Worm (Caenorhabditis elegans) whole organism, young adult: ENCODE results near the gene sre-29.
A peak's percentile ranks its signal among the peaks of the same experiment; 100 is the strongest.

Experiments
- B0035.1 ChIP-seq: sonication (generic microtip); optimal IDR thresholded peaks from 2 replicates; lab custom pipeline; 2016; ENCODE audit warnings: missing genetic modification characterization, mild to moderate bottlenecking, missing compliant biosample characterization, missing genotype, missing genetic modification reagents
- B0336.3 ChIP-seq: fragments of 200-800 bp; sonication (Bioruptor generic); IDR thresholded peaks from 2 replicates; pipeline ENCODE4 v1.3.6; 2022; ENCODE audit warnings: missing genetic modification characterization, missing compliant biosample characterization
- F22D6.2 ChIP-seq: sonication (generic microtip); optimal IDR thresholded peaks from 2 replicates; lab custom pipeline; 2016; ENCODE audit warnings: mild to moderate bottlenecking, missing genetic modification characterization, missing compliant biosample characterization
- F33H1.4 ChIP-seq: fragments of 200-800 bp; sonication (Bioruptor generic); IDR thresholded peaks from 2 replicates; pipeline ENCODE4 v1.3.6; 2022; ENCODE audit warnings: missing genetic modification reagents, missing genetic modification characterization, missing compliant biosample characterization
- F39B2.1 ChIP-seq: fragments of 200-800 bp; sonication (Bioruptor generic); IDR thresholded peaks from 2 replicates; pipeline ENCODE4 v1.3.6; 2022; ENCODE audit warnings: missing genetic modification reagents, missing genetic modification characterization, missing compliant biosample characterization
- F49E8.2 ChIP-seq: sonication (generic microtip); optimal IDR thresholded peaks from 3 replicates; lab custom pipeline; 2017; ENCODE audit warnings: missing genetic modification characterization, mild to moderate bottlenecking, missing compliant biosample characterization, antibody characterized with exemption, moderate library complexity; ENCODE audit not compliant: insufficient read depth
- F57A8.1 ChIP-seq: fragments of 200-800 bp; sonication (Bioruptor generic); optimal IDR thresholded peaks from 2 replicates; lab custom pipeline; 2018; ENCODE audit warnings: mild to moderate bottlenecking, missing genetic modification characterization, moderate library complexity, missing compliant biosample characterization
- K11D2.4 ChIP-seq: fragments of 200-800 bp; sonication (Bioruptor generic); IDR thresholded peaks from 2 replicates; pipeline ENCODE4 v1.3.6; 2022; ENCODE audit warnings: missing genetic modification reagents, missing genetic modification characterization, missing compliant biosample characterization
- Y67H2A.10 ChIP-seq: fragments of 200-800 bp; sonication (Bioruptor generic); conservative IDR thresholded peaks from 2 replicates; pipeline ENCODE4 v1.3.6; 2022; ENCODE audit warnings: missing genetic modification reagents, missing genetic modification characterization, missing compliant biosample characterization
- Y79H2A.3 ChIP-seq: fragments of 200-800 bp; sonication (Bioruptor generic); conservative IDR thresholded peaks from 2 replicates; pipeline ENCODE4 v1.3.6; 2022; ENCODE audit warnings: missing genetic modification reagents, missing genetic modification characterization, missing compliant biosample characterization
- ZK185.1 ChIP-seq: sonication (generic microtip); optimal IDR thresholded peaks from 2 replicates; lab custom pipeline; 2016; ENCODE audit warnings: mild to moderate bottlenecking, missing genetic modification characterization, missing compliant biosample characterization; ENCODE audit not compliant: poor library complexity, severe bottlenecking
- akir-1 ChIP-seq: fragments of 200-800 bp; sonication (Bioruptor generic); optimal IDR thresholded peaks from 2 replicates; lab custom pipeline; 2018; ENCODE audit warnings: mild to moderate bottlenecking, missing genetic modification characterization, moderate library complexity, missing compliant biosample characterization
- ama-1 ChIP-seq, 3 experiments: fragments of 150-350 bp in 1 of 3; sonication (generic microtip) in 2 of 3; optimal IDR thresholded peaks; 2 replicates each; lab custom pipeline; 2014 to 2018; ENCODE audit warnings: missing biosample characterization in 2 of 3, missing genetic modification characterization in 2 of 3, missing genetic modification reagents in 2 of 3
- atf-7 ChIP-seq: sonication (generic microtip); optimal IDR thresholded peaks from 2 replicates; lab custom pipeline; 2017; ENCODE audit warnings: mild to moderate bottlenecking, missing genetic modification characterization, missing compliant biosample characterization
- athp-1 ChIP-seq: sonication (generic microtip); optimal IDR thresholded peaks from 2 replicates; lab custom pipeline; 2017; ENCODE audit warnings: mild to moderate bottlenecking, missing genetic modification characterization, missing compliant biosample characterization
- cebp-1 ChIP-seq, 2 experiments: fragments of 200-800 bp in 1 of 2; sonication (Bioruptor generic) in 1 of 2; sonication (generic microtip) in 1 of 2; IDR thresholded peaks in 1 of 2; optimal IDR thresholded peaks in 1 of 2; 2 replicates each; pipeline versions ENCODE4 v1.3.6 to Lab custom; 2017 to 2022; ENCODE audit warnings: missing compliant biosample characterization in 2 of 2, missing genetic modification characterization in 2 of 2, mild to moderate bottlenecking in 1 of 2, missing genetic modification reagents in 1 of 2, moderate library complexity in 1 of 2
- ceh-40 ChIP-seq: fragments of 200-800 bp; sonication (Bioruptor generic); IDR thresholded peaks from 2 replicates; pipeline ENCODE4 v1.3.6; 2022; ENCODE audit warnings: missing genetic modification characterization, missing compliant biosample characterization
- ceh-79 ChIP-seq: sonication (generic microtip); optimal IDR thresholded peaks from 2 replicates; lab custom pipeline; 2017; ENCODE audit warnings: mild to moderate bottlenecking, missing genetic modification characterization, missing compliant biosample characterization
- ceh-91 ChIP-seq: fragments of 200-800 bp; sonication (Bioruptor generic); IDR thresholded peaks from 2 replicates; pipeline ENCODE4 v1.3.6; 2022; ENCODE audit warnings: missing genetic modification reagents, missing genetic modification characterization, missing compliant biosample characterization
- die-1 ChIP-seq: sonication (generic microtip); optimal IDR thresholded peaks from 2 replicates; lab custom pipeline; 2016; ENCODE audit warnings: missing genotype, mild to moderate bottlenecking, missing genetic modification characterization, missing compliant biosample characterization
- dox-1 ChIP-seq: fragments of 200-800 bp; sonication (Bioruptor generic); IDR thresholded peaks from 2 replicates; pipeline ENCODE4 v1.3.6; 2022; ENCODE audit warnings: missing genetic modification reagents, missing genetic modification characterization, missing compliant biosample characterization
- egl-44 ChIP-seq: fragments of 200-800 bp; sonication (Bioruptor generic); IDR thresholded peaks from 2 replicates; pipeline ENCODE4 v1.3.6; 2022; ENCODE audit warnings: missing genetic modification reagents, missing genetic modification characterization, missing compliant biosample characterization
- fkh-3 ChIP-seq: sonication (generic microtip); optimal IDR thresholded peaks from 2 replicates; lab custom pipeline; 2016; ENCODE audit warnings: mild to moderate bottlenecking, missing genetic modification characterization, missing compliant biosample characterization
- gei-17 ChIP-seq: fragments of 200-800 bp; sonication (Bioruptor generic); optimal IDR thresholded peaks from 2 replicates; lab custom pipeline; 2018; ENCODE audit warnings: mild to moderate bottlenecking, missing genetic modification characterization, missing compliant biosample characterization
- hlh-12 ChIP-seq: sonication (generic microtip); optimal IDR thresholded peaks from 2 replicates; lab custom pipeline; 2016; ENCODE audit warnings: missing genetic modification characterization, missing compliant biosample characterization
- let-607 ChIP-seq, 2 experiments: fragments of 200-800 bp in 1 of 2; sonication (Bioruptor generic) in 1 of 2; sonication (generic microtip) in 1 of 2; optimal IDR thresholded peaks; 2 replicates each; lab custom pipeline; 2016 to 2018; ENCODE audit warnings: mild to moderate bottlenecking in 2 of 2, missing compliant biosample characterization in 2 of 2, missing genetic modification characterization in 2 of 2, moderate library complexity in 2 of 2, missing genotype in 1 of 2
- lin-26 ChIP-seq: fragments of 200-800 bp; sonication (Bioruptor generic); IDR thresholded peaks from 2 replicates; pipeline ENCODE4 v1.3.6; 2022; ENCODE audit warnings: missing genetic modification reagents, missing genetic modification characterization, missing compliant biosample characterization
- madf-10 ChIP-seq: sonication (generic microtip); optimal IDR thresholded peaks from 2 replicates; lab custom pipeline; 2016; ENCODE audit warnings: mild to moderate bottlenecking, missing genetic modification characterization, missing compliant biosample characterization
- madf-3 ChIP-seq: fragments of 200-800 bp; sonication (Bioruptor generic); IDR thresholded peaks from 2 replicates; pipeline ENCODE4 v1.3.6; 2022; ENCODE audit warnings: missing genetic modification reagents, missing genetic modification characterization, missing compliant biosample characterization
- madf-6 ChIP-seq: fragments of 200-800 bp; sonication (Bioruptor generic); IDR thresholded peaks from 2 replicates; pipeline ENCODE4 v1.3.6; 2022; ENCODE audit warnings: missing genetic modification reagents, missing genetic modification characterization, missing compliant biosample characterization
- mxl-1 ChIP-seq: sonication (generic microtip); optimal IDR thresholded peaks from 2 replicates; lab custom pipeline; 2016; ENCODE audit warnings: missing genetic modification characterization, missing compliant biosample characterization
- nhr-120 ChIP-seq: fragments of 200-800 bp; sonication (Bioruptor generic); IDR thresholded peaks from 2 replicates; pipeline ENCODE4 v1.3.6; 2022; ENCODE audit warnings: missing genetic modification characterization, missing compliant biosample characterization
- nhr-179 ChIP-seq: sonication (generic microtip); optimal IDR thresholded peaks from 2 replicates; lab custom pipeline; 2016; ENCODE audit warnings: mild to moderate bottlenecking, missing genetic modification characterization, missing compliant biosample characterization
- nhr-80 ChIP-seq: sonication (generic microtip); optimal IDR thresholded peaks from 2 replicates; lab custom pipeline; 2016; ENCODE audit warnings: missing genetic modification characterization, missing compliant biosample characterization
- rec-8 ChIP-seq, 2 experiments: sonication (generic microtip); optimal IDR thresholded peaks; 2 replicates each; lab custom pipeline; 2016; ENCODE audit warnings: mild to moderate bottlenecking in 2 of 2, missing genetic modification characterization in 2 of 2, missing genetic modification reagents in 2 of 2, missing genotype in 2 of 2, missing biosample characterization in 1 of 2, missing compliant biosample characterization in 1 of 2, moderate library complexity in 1 of 2
- rpc-1 ChIP-seq, 2 experiments: fragments of 150-350 bp in 1 of 2; sonication (generic microtip) in 1 of 2; optimal IDR thresholded peaks; 2 replicates each; lab custom pipeline; 2014 to 2018; ENCODE audit warnings: missing biosample characterization in 1 of 2, missing genetic modification characterization in 1 of 2, missing genetic modification reagents in 1 of 2, missing genotype in 1 of 2
- snpc-1.1 ChIP-seq: sonication (generic microtip); optimal IDR thresholded peaks from 2 replicates; lab custom pipeline; 2017; ENCODE audit warnings: missing genetic modification characterization, mild to moderate bottlenecking, missing compliant biosample characterization, antibody characterized with exemption, moderate library complexity, missing genotype, missing genetic modification reagents; ENCODE audit not compliant: insufficient read depth
- xnd-1 ChIP-seq: sonication (generic microtip); optimal IDR thresholded peaks from 2 replicates; lab custom pipeline; 2016; ENCODE audit warnings: missing genotype, missing genetic modification reagents, missing genetic modification characterization, missing compliant biosample characterization
- zfh-2 ChIP-seq: fragments of 200-800 bp; sonication (Bioruptor generic); conservative IDR thresholded peaks from 2 replicates; pipeline ENCODE4 v1.3.6; 2022; ENCODE audit warnings: missing genetic modification reagents, missing genetic modification characterization, missing compliant biosample characterization

sre-29 gene

ce11 chrII:12429743-12430142, 28.1 kb upstream of the sre-29 start, which contains the start of gene Y57A10C.8 (continued):
- TF ChIP-seq cebp-1 (GFP tag; IDR thresholded peaks at IDR 0.05; lab: Robert Waterston, UW) (no peak), cebp-1 (tag; optimal IDR thresholded peaks at IDR 0.05; lab: Kevin White, UChicago) (no peak)

DNA sequence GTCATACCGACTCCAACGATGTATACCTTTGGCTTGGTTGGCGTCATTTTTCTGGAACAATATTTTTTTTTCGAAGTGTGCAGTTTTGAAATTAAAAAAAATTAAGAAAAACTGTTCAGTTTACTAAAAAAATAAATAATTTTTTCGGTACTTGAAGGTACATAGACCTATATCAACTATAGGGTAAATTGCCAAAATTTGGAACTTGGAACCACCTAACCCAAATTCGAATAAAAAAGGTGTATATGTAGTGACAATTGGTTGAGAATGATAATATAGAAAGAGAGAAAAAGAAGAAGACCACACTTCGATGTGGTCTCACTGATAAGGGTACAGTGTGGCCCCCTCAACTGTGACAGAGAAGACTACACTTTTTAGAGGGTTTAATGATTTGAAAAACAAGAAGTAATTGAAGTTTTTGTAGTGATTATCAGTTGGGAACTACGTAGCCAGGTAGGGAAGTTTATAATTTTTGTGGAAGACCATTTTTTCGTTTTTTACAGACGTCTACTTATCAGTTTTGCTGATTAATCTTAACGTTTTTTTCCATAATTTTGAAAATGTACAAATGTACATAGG, 24.0 kb upstream of the sre-29 start, which contains the start of gene daf-22:
TSS of gene daf-22 (minus strand) at position 51 of the 579 bp plus-strand sequence.
- TF ChIP-seq let-607 (tag; optimal IDR thresholded peaks at IDR 0.05; lab: Kevin White, UChicago) (peak in 1 of 2 experiments; percentile 23), F22D6.2 (tag; lab: Kevin White, UChicago) (no peak), nhr-80 (tag; lab: Kevin White, UChicago) (peak; percentile 78)
- TF ChIP-seq, all 124 proteins: peak for 2

ce11 chrII:12420486-12420885, 18.8 kb upstream of the sre-29 start, which contains the start of gene sre-26:
Gene sre-26, minus strand, starts transcription at chrII:12420586.
- TF ChIP-seq mxl-1 (tag; lab: Kevin White, UChicago) (no peak), madf-3 (GFP tag; lab: Robert Waterston, UW) (no peak), F39B2.1 (GFP tag; lab: Robert Waterston, UW) (no peak), rpc-1 (optimal IDR thresholded peaks at IDR 0.05; lab: Kevin White, UChicago) (no peak), rpc-1 (tag; optimal IDR thresholded peaks at IDR 0.05; lab: Kevin White, UChicago) (no peak), F22D6.2 (tag; lab: Kevin White, UChicago) (no peak), B0035.1 (tag; lab: Kevin White, UChicago) (no peak), K11D2.4 (no peak), F57A8.1 (no peak)

ce11 chrII:12417996-12418395, 16.3 kb upstream of the sre-29 start:
- TF ChIP-seq xnd-1 (no peak), atf-7 (tag; lab: Kevin White, UChicago) (no peak), rec-8 (tag; optimal IDR thresholded peaks at IDR 0.05; lab: Kevin White, UChicago) (no peak), cebp-1 (GFP tag; IDR thresholded peaks at IDR 0.05; lab: Robert Waterston, UW) (no peak), cebp-1 (tag; optimal IDR thresholded peaks at IDR 0.05; lab: Kevin White, UChicago) (no peak), nhr-179 (no peak), gei-17 (GFP tag; lab: Kevin White, UChicago) (no peak), die-1 (tag; lab: Kevin White, UChicago) (no peak), mxl-1 (tag; lab: Kevin White, UChicago) (no peak), hlh-12 (no peak), zfh-2 (no peak), fkh-3 (tag; lab: Kevin White, UChicago) (no peak), Y67H2A.10 (GFP tag; lab: Robert Waterston, UW) (no peak), athp-1 (tag; lab: Kevin White, UChicago) (no peak), F49E8.2 (tag; lab: Kevin White, UChicago) (no peak), madf-10 (tag; lab: Kevin White, UChicago) (no peak), lin-26 (no peak), akir-1 (GFP tag; lab: Kevin White, UChicago) (no peak)

- no peak for TF ChIP-seq cebp-1 (GFP tag; IDR thresholded peaks at IDR 0.05; lab: Robert Waterston, UW)
- TF ChIP-seq cebp-1 (tag; optimal IDR thresholded peaks at IDR 0.05; lab: Kevin White, UChicago) = no peak
- TF ChIP-seq ZK185.1 = no peak
- TF ChIP-seq ama-1 (optimal IDR thresholded peaks at IDR 0.05; lab: Kevin White, UChicago) = no peak
- TF ChIP-seq ama-1 (GFP tag; optimal IDR thresholded peaks at IDR 0.05; lab: Kevin White, UChicago) = no peak
- no peak for TF ChIP-seq dox-1 (GFP tag; lab: Robert Waterston, UW)
- TF ChIP-seq ceh-91 (GFP tag; lab: Robert Waterston, UW) = no peak
- no peak for TF ChIP-seq zfh-2
- TF ChIP-seq madf-6 (GFP tag; lab: Robert Waterston, UW) = no peak
- no peak for TF ChIP-seq nhr-120 (GFP tag; lab: Robert Waterston, UW)
- TF ChIP-seq F22D6.2 (tag; lab: Kevin White, UChicago) = no peak
- TF ChIP-seq ceh-40 (GFP tag; lab: Robert Waterston, UW) = no peak
- no peak for TF ChIP-seq egl-44 (GFP tag; lab: Robert Waterston, UW)
- no peak for TF ChIP-seq F33H1.4 (GFP tag; lab: Robert Waterston, UW)
- no peak for TF ChIP-seq fkh-3 (tag; lab: Kevin White, UChicago)
- no peak for TF ChIP-seq ceh-79 (tag; lab: Kevin White, UChicago)
- no peak for TF ChIP-seq snpc-1.1 (tag; lab: Kevin White, UChicago)
- TF ChIP-seq Y79H2A.3 (GFP tag; lab: Robert Waterston, UW) = no peak
- TF ChIP-seq B0336.3 (GFP tag; lab: Robert Waterston, UW) = no peak
Observed at ce11 chrII:12417514-12417913, 15.8 kb upstream of the sre-29 start, which contains the start of gene sre-27. Gene sre-27, minus strand, starts transcription at chrII:12417614.
